Fruit fly (Drosophila melanogaster): Measurements from ENCODE around the gene RfC3.

Gene RfC3

DNA sequence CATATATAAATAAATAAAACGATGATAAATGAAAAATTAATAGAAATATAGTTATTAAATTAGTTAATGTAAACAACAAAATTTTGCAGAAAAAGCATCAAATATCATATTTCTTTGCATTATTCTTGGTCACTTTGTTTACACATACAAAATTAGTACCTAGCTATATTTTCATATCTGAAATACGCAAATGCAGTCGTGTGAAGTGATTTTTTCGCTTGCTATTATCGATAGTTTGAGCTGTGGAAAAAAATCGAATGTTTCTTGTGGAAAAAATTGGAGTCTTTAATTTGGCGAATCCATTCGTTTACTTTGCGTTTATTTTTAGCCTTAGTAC, 22.5 kb upstream of the RfC3 start, which contains the start of gene Cnot4:
Gene Cnot4 (plus strand): TSS at position 229 of the 337 bp plus-strand sequence.
- TF ChIP-seq salr (GFP tag; optimal IDR thresholded peaks at IDR 0.05) (no peak), Sox14 (GFP tag; optimal IDR thresholded peaks at IDR 0.05) (no peak), Hr4 (GFP tag; optimal IDR thresholded peaks at IDR 0.05) (no peak), Gug (GFP tag; IDR thresholded peaks at IDR 0.05) (no peak), fd85E (GFP tag; optimal IDR thresholded peaks at IDR 0.05) (no peak), CG8319 (GFP tag; optimal IDR thresholded peaks at IDR 0.05) (no peak), dsx (GFP tag; optimal IDR thresholded peaks at IDR 0.05; ENCODE audit: poor library complexity, severe bottlenecking) (no peak), Hr39 (GFP tag; optimal IDR thresholded peaks at IDR 0.05) (no peak), CG3032 (tag; optimal IDR thresholded peaks at IDR 0.05) (no peak), CG8119 (GFP tag; IDR thresholded peaks at IDR 0.05) (no peak), Sox15 (GFP tag; optimal IDR thresholded peaks at IDR 0.05) (no peak), achi (GFP tag; optimal IDR thresholded peaks at IDR 0.05) (no peak), Sox102F (GFP tag; optimal IDR thresholded peaks at IDR 0.05) (no peak), cyc (GFP tag; optimal IDR thresholded peaks at IDR 0.05) (no peak), Smox (GFP tag; optimal IDR thresholded peaks at IDR 0.05) (no peak), CG15336 (GFP tag; IDR thresholded peaks at IDR 0.05) (no peak), CG10631 (GFP tag; optimal IDR thresholded peaks at IDR 0.05) (no peak), CG4318 (GFP tag; optimal IDR thresholded peaks at IDR 0.05) (no peak)

- TF ChIP-seq Eip78C (GFP tag): peak; percentile 46
- peak; percentile 28 for TF ChIP-seq topi (GFP tag; optimal IDR thresholded peaks at IDR 0.05)
- TF ChIP-seq cyc (GFP tag; optimal IDR thresholded peaks at IDR 0.05): no peak
- TF ChIP-seq pdm3 (GFP tag; optimal IDR thresholded peaks at IDR 0.05): no peak
- TF ChIP-seq CG8632 (GFP tag; optimal IDR thresholded peaks at IDR 0.05): no peak
- TF ChIP-seq CG6276 (GFP tag; optimal IDR thresholded peaks at IDR 0.05): no peak
- TF ChIP-seq vri (GFP tag; optimal IDR thresholded peaks at IDR 0.05): peak; percentile 50
- no peak for TF ChIP-seq dac (GFP tag; optimal IDR thresholded peaks at IDR 0.05)
- no peak for TF ChIP-seq CG6854 (GFP tag; optimal IDR thresholded peaks at IDR 0.05)
- no peak for TF ChIP-seq Hr39 (GFP tag; optimal IDR thresholded peaks at IDR 0.05)
- TF ChIP-seq CG10631 (GFP tag; optimal IDR thresholded peaks at IDR 0.05): no peak
- no peak for TF ChIP-seq acj6 (GFP tag; optimal IDR thresholded peaks at IDR 0.05)
- no peak for TF ChIP-seq CG11294 (GFP tag; IDR thresholded peaks at IDR 0.05)
- peak; percentile 83 for TF ChIP-seq fkh (GFP tag; optimal IDR thresholded peaks at IDR 0.05)
- peak in 1 of 2 experiments; percentile 72 for TF ChIP-seq ss (GFP tag; optimal IDR thresholded peaks at IDR 0.05)
- peak; percentile 14 for TF ChIP-seq esn (GFP tag; optimal IDR thresholded peaks at IDR 0.05)
- no peak for TF ChIP-seq CG10669 (GFP tag; optimal IDR thresholded peaks at IDR 0.05)
Measured at dm6 chr2L:10396877-10397587, 22.0 kb upstream of the RfC3 start.

- TF ChIP-seq fkh (GFP tag; optimal IDR thresholded peaks at IDR 0.05) (peak; percentile 9), dsx (GFP tag; optimal IDR thresholded peaks at IDR 0.05; ENCODE audit: poor library complexity, severe bottlenecking) (no peak), Eip78C (GFP tag) (peak; percentile 50), CG4318 (GFP tag; optimal IDR thresholded peaks at IDR 0.05) (no peak), acj6 (GFP tag; optimal IDR thresholded peaks at IDR 0.05) (no peak), CG10669 (GFP tag; optimal IDR thresholded peaks at IDR 0.05) (peak; percentile 78)
Measured at dm6 chr2L:10403803-10404315, 15.1 kb upstream of the RfC3 start.

dm6 chr2L:10405008-10405654, 13.9 kb upstream of the RfC3 start, which contains the start of the genes CG17768, LSm-4 and Ir31a:
Gene CG17768, minus strand, starts transcription at chr2L:10405203.
Gene LSm-4, minus strand, starts transcription at chr2L:10405203.
Gene Ir31a, plus strand, starts transcription at chr2L:10405565.
- TF ChIP-seq CG6276 (GFP tag; optimal IDR thresholded peaks at IDR 0.05) (no peak), CG4318 (GFP tag; optimal IDR thresholded peaks at IDR 0.05) (no peak), Eip78C (GFP tag) (peak; percentile 23), fkh (GFP tag; optimal IDR thresholded peaks at IDR 0.05) (peak; percentile 33)
